Worm (Caenorhabditis elegans) whole organism, L4 larva: ENCODE data around the gene taf-6.2.

Experiments
- F10B5.3 ChIP-seq: sonication (generic microtip); optimal IDR thresholded peaks from 2 replicates; lab custom pipeline; 2016; ENCODE audit warnings: mild to moderate bottlenecking, missing genetic modification characterization, missing compliant biosample characterization
- F44E2.7 ChIP-seq: fragments of 200-800 bp; sonication (Bioruptor generic); IDR thresholded peaks from 2 replicates; pipeline ENCODE4 v2.1.2; 2022; ENCODE audit warnings: missing genetic modification characterization, missing compliant biosample characterization
- R02D3.7 ChIP-seq: fragments of 150-350 bp; sonication (generic microtip); optimal IDR thresholded peaks from 3 replicates; lab custom pipeline; 2014; ENCODE audit warnings: missing biosample characterization, missing genetic modification characterization
- T20F7.1 ChIP-seq: fragments of 200-800 bp; sonication (Bioruptor generic); optimal IDR thresholded peaks from 2 replicates; lab custom pipeline; 2018; ENCODE audit warnings: mild to moderate bottlenecking, missing genetic modification characterization, missing compliant biosample characterization
- T26A8.4 ChIP-seq: fragments of 200-800 bp; sonication (Bioruptor generic); IDR thresholded peaks from 2 replicates; pipeline ENCODE4 v1.3.6; 2022; ENCODE audit warnings: missing genetic modification characterization, missing compliant biosample characterization
- Y75B8A.6 ChIP-seq: fragments of 200-800 bp; sonication (Bioruptor generic); IDR thresholded peaks from 2 replicates; pipeline ENCODE4 v1.3.6; 2022; ENCODE audit warnings: missing genetic modification reagents, missing genetic modification characterization, missing compliant biosample characterization
- ZK337.2 ChIP-seq: fragments of 200-800 bp; sonication (Bioruptor generic); IDR thresholded peaks from 2 replicates; pipeline ENCODE4 v1.3.6; 2022; ENCODE audit warnings: missing genetic modification reagents, missing genetic modification characterization, missing compliant biosample characterization
- ZK546.5 ChIP-seq, 2 experiments: sonication (generic microtip); optimal IDR thresholded peaks; 2 replicates each; lab custom pipeline; 2017; ENCODE audit warnings: missing biosample characterization in 2 of 2, missing genetic modification characterization in 2 of 2
- aha-1 ChIP-seq: fragments of 150-350 bp; peaks from one replicate; lab custom pipeline; 2014; ENCODE audit warnings: missing biosample characterization, missing genetic modification characterization
- aly-2 ChIP-seq: sonication (generic microtip); optimal IDR thresholded peaks from 2 replicates; lab custom pipeline; 2018; ENCODE audit warnings: missing biosample characterization, missing genetic modification characterization
- ama-1 ChIP-seq: fragments of 150-350 bp; optimal IDR thresholded peaks from 2 replicates; lab custom pipeline; 2014; ENCODE audit warnings: inconsistent platforms, mixed read lengths
- attf-4 ChIP-seq: sonication (generic microtip); optimal IDR thresholded peaks from 3 replicates; lab custom pipeline; 2017; ENCODE audit warnings: missing biosample characterization, missing genetic modification characterization
- ceh-28 ChIP-seq: fragments of 150-350 bp; optimal IDR thresholded peaks from 2 replicates; lab custom pipeline; 2014; ENCODE audit warnings: missing biosample characterization, missing genetic modification reagents, missing genetic modification characterization
- ceh-32 ChIP-seq: sonication (generic microtip); optimal IDR thresholded peaks from 2 replicates; lab custom pipeline; 2016; ENCODE audit warnings: mild to moderate bottlenecking, missing genetic modification characterization, missing compliant biosample characterization; ENCODE audit not compliant: poor library complexity
- ceh-44 ChIP-seq: fragments of 200-800 bp; sonication (Bioruptor generic); IDR thresholded peaks from 2 replicates; pipeline ENCODE4 v1.3.6; 2022; ENCODE audit warnings: missing genetic modification reagents, missing genetic modification characterization, missing compliant biosample characterization
- ceh-82 ChIP-seq: sonication (generic microtip); optimal IDR thresholded peaks from 2 replicates; lab custom pipeline; 2017; ENCODE audit warnings: missing biosample characterization, missing genetic modification characterization
- ces-1 ChIP-seq: fragments of 150-350 bp; sonication (generic microtip); optimal IDR thresholded peaks from 4 replicates; lab custom pipeline; 2014; ENCODE audit warnings: missing biosample characterization, missing genetic modification reagents, missing genetic modification characterization
- dmd-6 ChIP-seq: fragments of 200-800 bp; sonication (Bioruptor generic); IDR thresholded peaks from 2 replicates; pipeline ENCODE4 v1.3.6; 2022; ENCODE audit warnings: missing genetic modification reagents, missing genetic modification characterization, missing compliant biosample characterization
- dmd-8 ChIP-seq: fragments of 200-800 bp; sonication (Bioruptor generic); IDR thresholded peaks from 2 replicates; pipeline ENCODE4 v1.3.6; 2022; ENCODE audit warnings: missing genetic modification characterization, missing compliant biosample characterization
- egl-43 ChIP-seq: fragments of 200-800 bp; sonication (Bioruptor generic); IDR thresholded peaks from 2 replicates; pipeline ENCODE4 v1.3.6; 2022; ENCODE audit warnings: missing genetic modification reagents, missing genetic modification characterization, missing compliant biosample characterization
- fos-1 ChIP-seq: fragments of 150-350 bp; optimal IDR thresholded peaks from 2 replicates; lab custom pipeline; 2014; ENCODE audit warnings: missing biosample characterization, missing genetic modification characterization
- hif-1 ChIP-seq, 2 experiments: sonication (generic microtip); optimal IDR thresholded peaks; 2 replicates each; lab custom pipeline; 2016 to 2017; ENCODE audit warnings: missing compliant biosample characterization in 2 of 2, missing genetic modification characterization in 2 of 2, missing genetic modification reagents in 2 of 2, missing genotype in 2 of 2, mild to moderate bottlenecking in 1 of 2
- hlh-11 ChIP-seq: fragments of 200-800 bp; sonication (Bioruptor generic); optimal IDR thresholded peaks from 2 replicates; lab custom pipeline; 2018; ENCODE audit warnings: mild to moderate bottlenecking, missing genetic modification characterization, missing compliant biosample characterization
- hlh-30 ChIP-seq: sonication (generic microtip); optimal IDR thresholded peaks from 2 replicates; lab custom pipeline; 2017; ENCODE audit warnings: antibody characterized with exemption, mild to moderate bottlenecking, missing genetic modification characterization, missing compliant biosample characterization; ENCODE audit not compliant: insufficient read depth
- hmg-1.1 ChIP-seq: fragments of 200-800 bp; sonication (Bioruptor generic); IDR thresholded peaks from 2 replicates; pipeline ENCODE4 v1.3.6; 2022; ENCODE audit warnings: missing genetic modification reagents, missing genetic modification characterization, missing compliant biosample characterization
- jun-1 ChIP-seq: fragments of 150-350 bp; optimal IDR thresholded peaks from 2 replicates; lab custom pipeline; 2014; ENCODE audit warnings: missing biosample characterization, missing genetic modification reagents, missing genetic modification characterization
- lin-13 ChIP-seq: fragments of 150-350 bp; optimal IDR thresholded peaks from 2 replicates; lab custom pipeline; 2014; ENCODE audit warnings: missing biosample characterization, missing genetic modification reagents, missing genetic modification characterization
- lin-29 ChIP-seq: fragments of 200-800 bp; sonication (Bioruptor generic); IDR thresholded peaks from 2 replicates; pipeline ENCODE4 v1.3.6; 2022; ENCODE audit warnings: missing genetic modification reagents, missing genetic modification characterization, missing compliant biosample characterization
- lin-39 ChIP-seq: fragments of 150-350 bp; optimal IDR thresholded peaks from 2 replicates; lab custom pipeline; 2014; ENCODE audit warnings: missing biosample characterization, missing genetic modification reagents, missing genetic modification characterization
- lir-3 ChIP-seq: sonication (generic microtip); optimal IDR thresholded peaks from 2 replicates; lab custom pipeline; 2016; ENCODE audit warnings: mild to moderate bottlenecking, missing genetic modification characterization, missing compliant biosample characterization
- lsy-2 ChIP-seq, 2 experiments: fragments of 150-350 bp in 1 of 2; sonication (generic microtip) in 1 of 2; optimal IDR thresholded peaks; 2 replicates each; lab custom pipeline; 2014 to 2017; ENCODE audit warnings: missing biosample characterization in 2 of 2, missing genetic modification characterization in 2 of 2
- mdl-1 ChIP-seq, 2 experiments: fragments of 150-350 bp in 1 of 2; sonication (generic microtip) in 1 of 2; optimal IDR thresholded peaks; 2 replicates each; lab custom pipeline; 2014 to 2017; ENCODE audit warnings: missing biosample characterization in 2 of 2, missing genetic modification characterization in 2 of 2
- mdt-29 ChIP-seq: fragments of 200-800 bp; sonication (Bioruptor generic); IDR thresholded peaks from 2 replicates; pipeline ENCODE4 v1.3.6; 2022; ENCODE audit warnings: missing genetic modification reagents, missing genetic modification characterization, missing compliant biosample characterization
- nhr-11 ChIP-seq: fragments of 150-350 bp; optimal IDR thresholded peaks from 2 replicates; lab custom pipeline; 2014; ENCODE audit warnings: missing biosample characterization, missing genetic modification characterization
- nhr-111 ChIP-seq: fragments of 200-800 bp; sonication (Bioruptor generic); optimal IDR thresholded peaks from 2 replicates; lab custom pipeline; 2018; ENCODE audit warnings: mild to moderate bottlenecking, missing genetic modification characterization, missing compliant biosample characterization
- nhr-25 ChIP-seq: sonication (generic microtip); optimal IDR thresholded peaks from 2 replicates; lab custom pipeline; 2017; ENCODE audit warnings: missing genetic modification characterization, mild to moderate bottlenecking, missing compliant biosample characterization, antibody characterized with exemption, moderate library complexity, borderline replicate concordance; ENCODE audit not compliant: insufficient read depth
- nhr-6 ChIP-seq: fragments of 150-350 bp; optimal IDR thresholded peaks from 2 replicates; lab custom pipeline; 2014; ENCODE audit warnings: missing biosample characterization, missing genetic modification characterization
- pha-4 ChIP-seq, 2 experiments: fragments of 150-350 bp in 1 of 2; fragments of 200-800 bp in 1 of 2; sonication (Bioruptor generic) in 1 of 2; IDR thresholded peaks in 1 of 2; optimal IDR thresholded peaks in 1 of 2; 2 replicates each; pipeline versions ENCODE4 v1.3.6 to Lab custom; 2014 to 2022; ENCODE audit warnings: missing genetic modification characterization in 2 of 2, missing genetic modification reagents in 2 of 2, missing biosample characterization in 1 of 2, missing compliant biosample characterization in 1 of 2
- saeg-2 ChIP-seq: fragments of 200-800 bp; sonication (Bioruptor generic); IDR thresholded peaks from 2 replicates; pipeline ENCODE4 v1.3.6; 2022; ENCODE audit warnings: missing genetic modification reagents, missing genetic modification characterization, missing compliant biosample characterization
- skn-1 ChIP-seq: fragments of 150-350 bp; optimal IDR thresholded peaks from 2 replicates; lab custom pipeline; 2014; ENCODE audit warnings: missing biosample characterization, missing genetic modification characterization
- snpc-1.2 ChIP-seq: fragments of 200-800 bp; sonication (Bioruptor generic); IDR thresholded peaks from 2 replicates; pipeline ENCODE4 v1.3.6; 2022; ENCODE audit warnings: missing genetic modification reagents, missing genetic modification characterization, missing compliant biosample characterization
- spr-1 ChIP-seq: sonication (generic microtip); optimal IDR thresholded peaks from 2 replicates; lab custom pipeline; 2016; ENCODE audit warnings: mild to moderate bottlenecking, missing genetic modification characterization, missing compliant biosample characterization
- tag-97 ChIP-seq: fragments of 200-800 bp; sonication (Bioruptor generic); IDR thresholded peaks from 2 replicates; pipeline ENCODE4 v1.3.6; 2022; ENCODE audit warnings: missing genetic modification characterization, missing compliant biosample characterization
- unc-130 ChIP-seq: sonication (generic microtip); optimal IDR thresholded peaks from 2 replicates; lab custom pipeline; 2016; ENCODE audit warnings: missing genetic modification reagents, missing genetic modification characterization, missing compliant biosample characterization
- unc-62 ChIP-seq, 3 experiments: fragments of 150-350 bp in 1 of 3; sonication (generic microtip); optimal IDR thresholded peaks in 2 of 3; peaks in 1 of 3; 1 replicate in 1 of 3; 2 replicates in 2 of 3; lab custom pipeline; 2014 to 2017; ENCODE audit warnings: missing biosample characterization in 3 of 3, missing genetic modification characterization in 3 of 3, missing genetic modification reagents in 3 of 3, missing genotype in 1 of 3
- zfp-3 ChIP-seq: fragments of 200-800 bp; sonication (Bioruptor generic); conservative IDR thresholded peaks from 2 replicates; pipeline ENCODE4 v1.3.6; 2022; ENCODE audit warnings: missing genetic modification reagents, missing genetic modification characterization, missing compliant biosample characterization
- ztf-11 ChIP-seq: fragments of 150-350 bp; optimal IDR thresholded peaks from 2 replicates; lab custom pipeline; 2014; ENCODE audit warnings: missing biosample characterization, missing genetic modification characterization

taf-6.2 gene

DNA sequence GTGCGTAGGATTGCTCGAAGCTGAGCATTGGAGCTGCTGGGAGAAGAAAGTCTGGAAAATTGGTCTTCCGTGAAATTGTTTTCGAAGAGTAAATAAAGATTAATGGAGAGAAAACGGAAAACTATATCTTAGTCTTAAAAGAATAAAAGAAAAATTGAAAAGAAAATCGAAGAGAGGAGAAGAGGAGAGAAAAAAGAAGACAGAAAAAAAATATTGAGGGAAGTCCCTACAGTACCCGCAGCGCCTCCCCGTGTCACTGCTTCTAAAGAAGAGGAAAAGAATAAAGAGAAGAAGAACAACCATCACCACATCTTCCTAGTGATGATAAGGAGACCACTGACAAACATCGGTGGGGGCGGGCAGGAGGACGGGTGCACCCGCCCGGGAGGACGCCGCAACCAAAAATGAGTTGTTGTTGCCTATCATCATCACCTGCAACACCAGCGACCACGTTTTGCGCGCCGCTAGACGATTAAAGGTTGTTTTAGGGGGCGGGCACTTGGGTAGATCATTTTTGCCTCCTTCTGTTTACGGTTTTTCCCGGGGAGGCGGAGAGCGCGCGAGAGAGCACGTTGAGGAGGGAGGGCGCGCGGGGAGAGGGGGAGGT is 45.8 kb downstream of the taf-6.2 start, which contains the start of gene CC8.2 (continued):
- TF ChIP-seq Y75B8A.6 (GFP tag; lab: Robert Waterston, UW), result no peak
- TF ChIP-seq snpc-1.2 (GFP tag; lab: Robert Waterston, UW), result 0 out of 2 replicates have a peak, but pooled peaks have one; percentile 7
- TF ChIP-seq spr-1 (tag; lab: Kevin White, UChicago), result no peak
- TF ChIP-seq fos-1, result no peak
- no peak for TF ChIP-seq nhr-6 (tag; lab: Kevin White, UChicago)
- TF ChIP-seq ceh-28, result no peak
- TF ChIP-seq hlh-30 (tag; lab: Kevin White, UChicago), result peak; percentile 61

ce11 chrIV:3647551-3647950 is 47.0 kb downstream of the taf-6.2 start:
- no peak for TF ChIP-seq ZK337.2
- peak; percentile 46 for TF ChIP-seq nhr-11 (tag; lab: Kevin White, UChicago)
- no peak for TF ChIP-seq ceh-82 (tag; lab: Kevin White, UChicago)
- TF ChIP-seq snpc-1.2 (GFP tag; lab: Robert Waterston, UW), result no peak
- peak in 1 of 2 experiments; percentile 18 for TF ChIP-seq mdl-1 (tag; optimal IDR thresholded peaks at IDR 0.05; lab: Kevin White, UChicago)
- TF ChIP-seq mdt-29 (GFP tag; lab: Robert Waterston, UW), result peak; percentile 64; the same call in 1 of the 2 replicates
- peak; percentile 87 for TF ChIP-seq aha-1 (tag; lab: Kevin White, UChicago)
- no peak for TF ChIP-seq unc-130 (GFP tag; lab: Kevin White, UChicago)
- peak in 1 of 2 experiments; percentile 36 for TF ChIP-seq unc-62 (GFP tag; optimal IDR thresholded peaks at IDR 0.05 in 1 of 2; lab: Kevin White, UChicago)
- no peak for TF ChIP-seq unc-62 (tag; optimal IDR thresholded peaks at IDR 0.05; lab: Kevin White, UChicago)
- no peak for TF ChIP-seq ceh-44 (GFP tag; lab: Robert Waterston, UW)
- no peak for TF ChIP-seq T20F7.1 (GFP tag; lab: Kevin White, UChicago)
- TF ChIP-seq ama-1 (lab: Kevin White, UChicago), result no peak
- no peak for TF ChIP-seq attf-4 (tag; lab: Kevin White, UChicago)
- TF ChIP-seq skn-1 (tag; lab: Kevin White, UChicago), result no peak
- no peak for TF ChIP-seq hmg-1.1 (GFP tag; lab: Robert Waterston, UW)
- no peak for TF ChIP-seq F10B5.3 (tag; lab: Kevin White, UChicago)
- no peak for TF ChIP-seq pha-4 (GFP tag; IDR thresholded peaks at IDR 0.05; lab: Robert Waterston, UW)
- TF ChIP-seq pha-4 (tag; optimal IDR thresholded peaks at IDR 0.05; lab: Kevin White, UChicago), result no peak
- TF ChIP-seq lin-13 (GFP tag; lab: Kevin White, UChicago), result no peak
- TF ChIP-seq ceh-32, result no peak
- TF ChIP-seq lsy-2 (tag; optimal IDR thresholded peaks at IDR 0.05; lab: Kevin White, UChicago), result no peak
- TF ChIP-seq dmd-6 (GFP tag; lab: Robert Waterston, UW), result peak; percentile 36; the same call in 1 of the 2 replicates
- no peak for TF ChIP-seq tag-97 (GFP tag; lab: Robert Waterston, UW)
- TF ChIP-seq ces-1 (GFP tag; lab: Kevin White, UChicago), result no peak
- no peak for TF ChIP-seq ztf-11 (tag; lab: Kevin White, UChicago)
- no peak for TF ChIP-seq egl-43 (GFP tag; lab: Robert Waterston, UW)
- no peak for TF ChIP-seq dmd-8 (GFP tag; lab: Robert Waterston, UW)
- peak; percentile 67 for TF ChIP-seq hlh-11
- TF ChIP-seq lir-3, result no peak
- TF ChIP-seq zfp-3, result peak; percentile 61
- peak; percentile 65 for TF ChIP-seq hlh-30 (tag; lab: Kevin White, UChicago)
- TF ChIP-seq ZK546.5 (tag; optimal IDR thresholded peaks at IDR 0.05; lab: Kevin White, UChicago), result no peak
- peak; percentile 6 to 92 for TF ChIP-seq hif-1 (tag; optimal IDR thresholded peaks at IDR 0.05; lab: Kevin White, UChicago)
- TF ChIP-seq F44E2.7, result no peak
- TF ChIP-seq saeg-2 (GFP tag; lab: Robert Waterston, UW), result no peak
- TF ChIP-seq nhr-111 (GFP tag; lab: Kevin White, UChicago), result no peak
- TF ChIP-seq T26A8.4 (GFP tag; lab: Robert Waterston, UW), result no peak
- no peak for TF ChIP-seq aly-2
- TF ChIP-seq lin-29 (GFP tag; lab: Robert Waterston, UW), result no peak
- TF ChIP-seq lin-39, result no peak
- TF ChIP-seq nhr-25 (tag; lab: Kevin White, UChicago), result no peak
- TF ChIP-seq jun-1 (tag; lab: Kevin White, UChicago), result no peak
- no peak for TF ChIP-seq R02D3.7 (tag; lab: Kevin White, UChicago)
- TF ChIP-seq spr-1 (tag; lab: Kevin White, UChicago), result no peak
